Fruit fly (Drosophila melanogaster) Kc167 (cell line): ENCODE measurements around the gene CG11381.

Experiments
- Myc ChIP-seq: fragments of >200 bp; optimal IDR thresholded peaks from 2 replicates; lab custom pipeline; 2017; ENCODE audit warnings: missing external identifiers
- insv ChIP-seq: fragments of >200 bp; optimal IDR thresholded peaks from 3 replicates; lab custom pipeline; 2018; ENCODE audit warnings: missing external identifiers
- ttk ChIP-seq: sonication (Bioruptor generic); optimal IDR thresholded peaks from 2 replicates; lab custom pipeline; 2017; ENCODE audit warnings: missing external identifiers

- TF ChIP-seq ttk (lab: Kevin White, UChicago) (no peak), insv (lab: Kevin White, UChicago) (no peak), Myc (lab: Kevin White, UChicago) (no peak)
Observed at dm6 chrX:1191008-1191407, 12.6 kb upstream of the CG11381 start, which contains the start of gene CG11380.
